Fruit fly (Drosophila melanogaster): ENCODE results near the gene mtDNA-helicase.

mtDNA-helicase gene

dm6 chr2L:9911783-9912182 is 18.5 kb upstream of the mtDNA-helicase start (continued):
- TF ChIP-seq az2 (GFP tag; optimal IDR thresholded peaks at IDR 0.05), result no peak
- TF ChIP-seq CG8290 (GFP tag; optimal IDR thresholded peaks at IDR 0.05), result no peak
- TF ChIP-seq CG8290 (tag; optimal IDR thresholded peaks at IDR 0.05), result peak in 1 of 2 experiments; percentile 14
- TF ChIP-seq eyg (GFP tag; optimal IDR thresholded peaks at IDR 0.05), result peak; percentile 0
- no peak for TF ChIP-seq Gsc (GFP tag; IDR thresholded peaks at IDR 0.05)
- peak; percentile 54 for TF ChIP-seq CG9932 (GFP tag; IDR thresholded peaks at IDR 0.05)
- TF ChIP-seq CG8281 (tag; optimal IDR thresholded peaks at IDR 0.05), result no peak
- no peak for TF ChIP-seq GATAe (GFP tag; conservative IDR thresholded peaks at IDR 0.05)
- no peak for TF ChIP-seq Awh (GFP tag; IDR thresholded peaks at IDR 0.05)
- no peak for TF ChIP-seq nerfin-1 (tag; optimal IDR thresholded peaks at IDR 0.05)
- no peak for TF ChIP-seq chif (GFP tag; optimal IDR thresholded peaks at IDR 0.05)
- no peak for TF ChIP-seq Dek (tag; optimal IDR thresholded peaks at IDR 0.05)
- TF ChIP-seq CG7928 (GFP tag; optimal IDR thresholded peaks at IDR 0.05), result no peak
- TF ChIP-seq CG15073 (GFP tag; optimal IDR thresholded peaks at IDR 0.05), result no peak
- TF ChIP-seq gsb-n (tag; optimal IDR thresholded peaks at IDR 0.05), result no peak
- TF ChIP-seq her (GFP tag; optimal IDR thresholded peaks at IDR 0.05), result no peak
- no peak for TF ChIP-seq tna (GFP tag; IDR thresholded peaks at IDR 0.05; ENCODE audit: partially characterized antibody)
- no peak for TF ChIP-seq B-H2 (GFP tag; optimal IDR thresholded peaks at IDR 0.05)
- TF ChIP-seq CG8765 (GFP tag; IDR thresholded peaks at IDR 0.05), result no peak
- TF ChIP-seq BtbVII (GFP tag; optimal IDR thresholded peaks at IDR 0.05), result no peak
- 0 out of 2 replicates have a peak, but pooled peaks have one; percentile 23 for TF ChIP-seq NFAT (GFP tag; IDR thresholded peaks at IDR 0.05)
- TF ChIP-seq Bgb (GFP tag; IDR thresholded peaks at IDR 0.05; ENCODE audit: partially characterized antibody), result no peak
- TF ChIP-seq CkIIα-i1 (GFP tag; IDR thresholded peaks at IDR 0.05), result no peak
- no peak for TF ChIP-seq CG8089 (GFP tag; optimal IDR thresholded peaks at IDR 0.05)
- no peak for TF ChIP-seq Max (GFP tag; optimal IDR thresholded peaks at IDR 0.05)
- peak; percentile 7 for TF ChIP-seq sug (tag; optimal IDR thresholded peaks at IDR 0.05)
- no peak for TF ChIP-seq rib (GFP tag; IDR thresholded peaks at IDR 0.05)
- TF ChIP-seq CG2199 (GFP tag; IDR thresholded peaks at IDR 0.05), result no peak
- no peak for TF ChIP-seq gsb (GFP tag; IDR thresholded peaks at IDR 0.05)
- no peak for TF ChIP-seq CG14014 (GFP tag; IDR thresholded peaks at IDR 0.05)
- no peak for TF ChIP-seq CG16815 (GFP tag; optimal IDR thresholded peaks at IDR 0.05)
- peak; percentile 42 for TF ChIP-seq CG2120 (GFP tag; optimal IDR thresholded peaks at IDR 0.05)
- no peak for TF ChIP-seq TFAM (GFP tag; optimal IDR thresholded peaks at IDR 0.05)
- TF ChIP-seq Nf-YC (tag; optimal IDR thresholded peaks at IDR 0.05), result no peak
- no peak for TF ChIP-seq CG14050 (GFP tag; IDR thresholded peaks at IDR 0.05)
- TF ChIP-seq Gug (GFP tag; IDR thresholded peaks at IDR 0.05), result peak; percentile 60; the same call in 2 of the 4 replicates
- no peak for TF ChIP-seq Opbp (GFP tag; IDR thresholded peaks at IDR 0.05; ENCODE audit: partially characterized antibody)
- TF ChIP-seq CG16863 (GFP tag; optimal IDR thresholded peaks at IDR 0.05), result no peak
- peak; percentile 22 for TF ChIP-seq MBD-R2 (GFP tag; IDR thresholded peaks at IDR 0.05)
- no peak for TF ChIP-seq Blimp-1 (GFP tag; optimal IDR thresholded peaks at IDR 0.05)
- TF ChIP-seq CG1233 (GFP tag; optimal IDR thresholded peaks at IDR 0.05), result no peak
- no peak for TF ChIP-seq lov (optimal IDR thresholded peaks at IDR 0.05)
- TF ChIP-seq lov (GFP tag; IDR thresholded peaks at IDR 0.05), result 0 out of 3 replicates have a peak, but pooled peaks have one; percentile 10
- no peak for TF ChIP-seq caup (GFP tag; optimal IDR thresholded peaks at IDR 0.05; ENCODE audit: severe bottlenecking)
- no peak for TF ChIP-seq onecut (GFP tag; IDR thresholded peaks at IDR 0.05)
- peak; percentile 36; the same call in 1 of the 2 replicates for TF ChIP-seq sisA (GFP tag; IDR thresholded peaks at IDR 0.05)
- TF ChIP-seq btn (GFP tag; optimal IDR thresholded peaks at IDR 0.05), result no peak
- no peak for TF ChIP-seq tll (GFP tag; optimal IDR thresholded peaks at IDR 0.05)
- TF ChIP-seq CG10431 (GFP tag; optimal IDR thresholded peaks at IDR 0.05), result no peak
- TF ChIP-seq CG4404 (GFP tag; IDR thresholded peaks at IDR 0.05), result no peak
- no peak for TF ChIP-seq CG4617 (GFP tag; optimal IDR thresholded peaks at IDR 0.05; ENCODE audit: borderline replicate concordance)
- TF ChIP-seq grn (GFP tag; optimal IDR thresholded peaks at IDR 0.05), result no peak

All from whole organism, embryonic.